Worm (Caenorhabditis elegans): ENCODE measurements around the gene tftc-3.
A peak's percentile ranks its signal among the peaks of the same experiment; 100 is the strongest.

tftc-3 gene

DNA sequence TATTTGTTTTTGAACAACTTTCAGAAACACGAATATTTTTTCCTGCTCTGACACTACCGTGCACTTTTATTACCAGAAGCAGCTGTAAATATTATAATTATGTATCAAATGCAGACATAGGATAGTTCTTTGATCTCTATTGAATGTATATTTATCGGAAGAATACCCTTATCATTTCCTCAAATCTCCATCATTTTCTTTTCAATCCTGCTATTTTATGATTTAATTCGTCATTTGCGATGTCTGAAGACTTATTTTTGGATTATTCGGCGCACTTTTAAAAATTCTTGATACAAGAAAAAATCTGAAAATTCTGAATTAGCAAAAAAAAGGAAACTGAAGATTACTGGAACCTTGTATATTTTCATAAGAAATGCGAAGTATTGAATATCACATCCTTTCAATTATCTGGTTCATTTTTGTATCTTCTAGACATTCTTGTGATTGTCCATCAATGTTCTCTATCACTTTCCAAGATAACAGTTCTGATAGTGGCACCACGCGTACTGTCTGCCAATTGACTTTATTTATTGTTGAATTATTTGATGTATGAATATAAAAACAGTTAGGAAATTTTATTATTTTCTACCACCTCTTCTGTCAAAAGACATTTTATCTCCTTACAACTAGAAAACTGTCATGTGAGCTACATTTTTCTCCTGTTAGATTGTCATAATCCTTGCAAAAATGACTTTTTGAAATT lies 34.0 kb upstream of the tftc-3 start:
- TF ChIP-seq ztf-29 (GFP tag; IDR thresholded peaks at IDR 0.05) (no peak), cog-1 (tag; optimal IDR thresholded peaks at IDR 0.05) (no peak), tab-1 (GFP tag; IDR thresholded peaks at IDR 0.05) (no peak), ref-1 (GFP tag; conservative IDR thresholded peaks at IDR 0.05) (no peak), med-1 (GFP tag; optimal IDR thresholded peaks at IDR 0.05; ENCODE audit: insufficient read depth) (no peak), klf-2 (GFP tag; conservative IDR thresholded peaks at IDR 0.05) (no peak), T22C8.4 (GFP tag; IDR thresholded peaks at IDR 0.05) (no peak), ztf-23 (GFP tag; IDR thresholded peaks at IDR 0.05) (no peak), flt-1 (GFP tag; IDR thresholded peaks at IDR 0.05) (no peak)

DNA sequence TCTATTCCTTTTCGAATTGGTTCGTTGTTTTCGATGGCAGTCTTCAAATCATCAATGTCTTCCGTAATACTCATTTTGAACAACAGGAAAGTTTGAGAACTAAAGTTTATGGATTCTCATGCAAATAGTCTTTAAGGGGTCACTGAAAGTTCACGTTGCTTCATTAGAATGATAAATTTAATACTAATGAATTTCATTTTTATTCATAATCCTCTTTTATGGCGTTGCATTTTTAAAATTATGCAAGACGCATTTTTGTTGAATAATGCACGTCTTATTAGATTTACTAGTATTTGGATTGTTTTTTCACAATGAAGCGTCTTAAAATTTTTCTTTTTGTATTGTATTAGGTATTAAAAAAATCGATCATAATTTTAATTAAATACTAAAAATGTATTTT lies 33.0 kb upstream of the tftc-3 start, which contains the start of gene C12D8.9:
C12D8.9 (minus strand) TSS at position 101 of the 400 bp plus-strand sequence.
- TF ChIP-seq ztf-23 (GFP tag; IDR thresholded peaks at IDR 0.05) = no peak
- TF ChIP-seq flt-1 (GFP tag; IDR thresholded peaks at IDR 0.05) = no peak
- no peak for TF ChIP-seq cog-1 (tag; optimal IDR thresholded peaks at IDR 0.05)
- no peak for TF ChIP-seq tab-1 (GFP tag; IDR thresholded peaks at IDR 0.05)
- TF ChIP-seq ztf-29 (GFP tag; IDR thresholded peaks at IDR 0.05) = no peak
- TF ChIP-seq ref-1 (GFP tag; conservative IDR thresholded peaks at IDR 0.05) = no peak
- TF ChIP-seq klf-2 (GFP tag; conservative IDR thresholded peaks at IDR 0.05) = no peak
- TF ChIP-seq T22C8.4 (GFP tag; IDR thresholded peaks at IDR 0.05) = no peak
- TF ChIP-seq med-1 (GFP tag; optimal IDR thresholded peaks at IDR 0.05; ENCODE audit: insufficient read depth) = no peak

DNA sequence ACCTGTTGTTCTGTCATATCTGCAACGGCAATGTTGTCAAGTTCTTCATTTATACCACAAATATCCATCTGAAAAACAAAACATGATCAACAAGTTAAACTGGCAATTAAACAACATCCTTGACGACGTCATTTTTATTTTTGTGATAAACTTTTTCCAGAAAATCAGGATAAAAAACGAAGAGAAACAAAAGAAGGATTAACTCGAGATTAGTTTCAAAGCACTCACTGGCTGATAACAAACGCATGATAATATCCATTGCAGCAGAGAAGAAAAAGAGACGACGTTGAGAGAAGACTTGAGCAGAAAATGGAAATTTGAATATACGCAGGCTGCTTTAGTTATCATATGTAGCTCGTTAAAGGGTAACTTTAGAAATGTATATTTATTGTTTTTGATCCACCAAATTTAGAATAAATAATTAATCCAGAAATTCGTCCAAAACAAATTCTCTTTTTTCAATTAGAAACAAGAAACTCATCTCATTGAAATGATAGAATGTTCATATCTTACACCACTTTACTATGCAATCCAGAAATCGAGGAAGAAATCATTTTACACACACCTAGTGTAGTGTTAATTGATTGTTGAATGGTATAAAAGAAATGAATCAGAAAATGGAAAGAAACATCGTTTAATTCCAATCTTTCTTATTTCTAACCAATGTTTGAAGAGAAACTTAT lies 31.1 kb upstream of the tftc-3 start, which contains the start of the genes C12D8.21 and col-148:
C12D8.21 (minus strand) TSS at position 68 of the 683 bp plus-strand sequence.
col-148 (plus strand) TSS at position 633 of the 683 bp plus-strand sequence.
- TF ChIP-seq flt-1 (GFP tag; IDR thresholded peaks at IDR 0.05) = no peak
- no peak for TF ChIP-seq med-1 (GFP tag; optimal IDR thresholded peaks at IDR 0.05; ENCODE audit: insufficient read depth)

DNA sequence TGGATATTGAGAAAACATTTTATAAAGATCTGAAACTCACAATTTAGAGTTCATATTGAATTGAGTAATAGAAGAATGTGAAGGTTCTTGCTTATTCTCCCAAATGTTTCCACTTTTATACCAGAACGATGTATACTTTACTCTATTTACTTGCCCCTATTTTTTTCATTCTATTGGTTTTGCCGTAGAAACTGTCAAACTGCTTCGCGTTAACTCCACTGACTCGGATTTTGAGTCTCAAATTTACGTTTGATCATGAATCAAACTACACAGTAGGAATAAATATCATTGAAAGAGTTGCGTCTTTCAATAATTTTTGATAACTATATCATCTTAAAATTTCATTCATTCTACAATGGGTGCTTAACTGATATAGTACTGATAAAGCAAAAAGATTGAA lies 29.7 kb upstream of the tftc-3 start, which contains the start of gene fipr-8:
fipr-8 (minus strand) TSS at position 101 of the 400 bp plus-strand sequence.
- no peak for TF ChIP-seq klf-2 (GFP tag; conservative IDR thresholded peaks at IDR 0.05)

DNA sequence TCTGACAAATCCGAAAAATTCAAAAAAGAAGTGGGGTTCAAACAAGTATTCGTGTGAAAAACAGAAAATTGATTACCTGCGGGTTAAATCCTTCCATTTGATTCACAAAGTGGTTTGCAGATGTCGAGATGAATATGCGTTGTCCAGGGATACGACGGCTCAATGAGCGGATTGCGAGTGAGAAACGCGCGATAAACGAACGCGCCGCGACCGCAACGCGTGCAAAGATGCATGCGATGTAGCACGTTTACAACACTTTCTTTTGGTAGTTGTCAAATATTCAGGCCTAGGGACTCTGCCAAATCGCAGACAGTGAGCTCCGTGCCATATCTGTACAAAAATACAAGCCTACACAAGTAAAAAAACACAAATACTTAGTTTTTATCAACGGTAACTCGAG lies 28.5 kb upstream of the tftc-3 start, which contains the start of gene fubl-1:
fubl-1 (minus strand) TSS at position 202 of the 400 bp plus-strand sequence.
- TF ChIP-seq tab-1 (GFP tag; IDR thresholded peaks at IDR 0.05) = 0 out of 2 replicates have a peak, but pooled peaks have one; percentile 46
- TF ChIP-seq flt-1 (GFP tag; IDR thresholded peaks at IDR 0.05) = no peak

DNA sequence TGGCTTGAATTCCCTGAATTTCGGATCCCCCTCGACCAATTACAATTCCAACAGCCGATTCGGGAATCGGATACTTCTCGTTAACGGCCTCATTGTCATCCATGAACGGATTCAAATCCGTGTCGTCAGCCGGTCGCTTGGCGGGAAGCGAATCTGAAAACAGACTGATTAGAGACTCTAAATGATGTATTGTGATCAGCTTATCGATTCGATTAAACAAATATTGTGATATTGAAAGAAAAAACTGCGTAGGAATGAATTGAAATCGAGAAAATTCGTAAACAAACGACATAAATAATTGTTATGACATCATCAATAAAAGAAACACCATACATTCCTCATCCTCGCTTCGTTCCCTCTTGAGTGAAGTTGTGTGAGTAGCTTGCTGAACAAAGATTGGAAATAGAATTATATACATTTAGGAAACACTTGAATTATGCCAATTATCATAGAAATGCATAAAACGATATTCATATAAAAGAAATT lies 27.9 kb upstream of the tftc-3 start:
- TF ChIP-seq cog-1 (tag; optimal IDR thresholded peaks at IDR 0.05) (no peak), med-1 (GFP tag; optimal IDR thresholded peaks at IDR 0.05; ENCODE audit: insufficient read depth) (no peak), ztf-29 (GFP tag; IDR thresholded peaks at IDR 0.05) (no peak), T22C8.4 (GFP tag; IDR thresholded peaks at IDR 0.05) (no peak), tab-1 (GFP tag; IDR thresholded peaks at IDR 0.05) (no peak)

DNA sequence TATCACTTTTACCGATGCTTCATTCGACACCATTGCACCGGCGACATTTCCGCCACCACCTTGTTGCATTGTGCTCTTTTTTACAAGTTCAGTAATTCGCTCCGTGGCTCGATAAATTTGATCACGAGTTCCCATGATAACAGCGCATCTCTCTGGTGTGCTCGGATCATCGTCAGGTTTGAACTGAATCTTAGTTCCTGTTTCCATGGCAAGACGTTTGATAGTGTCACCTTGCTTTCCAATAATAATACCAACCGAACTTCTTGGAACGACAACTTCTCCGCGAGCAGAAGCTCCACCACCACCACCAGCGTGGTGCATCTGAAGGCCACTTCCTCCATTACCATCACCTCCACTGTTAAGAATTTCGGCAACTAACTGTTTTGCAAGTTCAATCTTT lies 27.0 kb upstream of the tftc-3 start:
- TF ChIP-seq cog-1 (tag; optimal IDR thresholded peaks at IDR 0.05) = no peak
- no peak for TF ChIP-seq klf-2 (GFP tag; conservative IDR thresholded peaks at IDR 0.05)
- no peak for TF ChIP-seq ztf-23 (GFP tag; IDR thresholded peaks at IDR 0.05)
- no peak for TF ChIP-seq ref-1 (GFP tag; conservative IDR thresholded peaks at IDR 0.05)
- no peak for TF ChIP-seq ztf-29 (GFP tag; IDR thresholded peaks at IDR 0.05)
- no peak for TF ChIP-seq flt-1 (GFP tag; IDR thresholded peaks at IDR 0.05)
- TF ChIP-seq med-1 (GFP tag; optimal IDR thresholded peaks at IDR 0.05; ENCODE audit: insufficient read depth) = no peak
- no peak for TF ChIP-seq T22C8.4 (GFP tag; IDR thresholded peaks at IDR 0.05)
- TF ChIP-seq tab-1 (GFP tag; IDR thresholded peaks at IDR 0.05) = no peak

DNA sequence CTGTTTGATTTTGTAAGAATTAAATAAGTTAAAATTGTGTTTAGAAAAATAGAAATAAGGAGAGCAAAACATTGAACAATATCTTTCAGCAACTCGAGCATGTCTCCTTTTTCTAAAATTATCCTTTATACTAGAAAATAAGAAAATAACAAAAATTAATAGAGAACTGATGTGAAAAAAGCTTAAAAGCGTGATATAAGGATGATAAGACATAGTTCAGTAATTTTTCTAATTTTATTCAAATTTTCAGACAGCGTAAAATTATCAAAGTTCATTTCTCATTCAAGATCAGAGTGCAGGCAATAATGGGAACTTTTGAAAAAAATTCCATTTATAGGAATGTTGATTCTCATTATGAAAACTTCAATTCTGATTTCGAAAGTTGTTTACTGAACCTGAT lies 23.2 kb upstream of the tftc-3 start, which contains the start of gene str-182:
str-182 (minus strand) TSS at position 101 of the 400 bp plus-strand sequence.
- no peak for TF ChIP-seq ztf-23 (GFP tag; IDR thresholded peaks at IDR 0.05)
- TF ChIP-seq klf-2 (GFP tag; conservative IDR thresholded peaks at IDR 0.05) = no peak
- TF ChIP-seq tab-1 (GFP tag; IDR thresholded peaks at IDR 0.05) = no peak
- TF ChIP-seq ztf-29 (GFP tag; IDR thresholded peaks at IDR 0.05) = no peak
- TF ChIP-seq ref-1 (GFP tag; conservative IDR thresholded peaks at IDR 0.05) = no peak
- no peak for TF ChIP-seq flt-1 (GFP tag; IDR thresholded peaks at IDR 0.05)
- TF ChIP-seq T22C8.4 (GFP tag; IDR thresholded peaks at IDR 0.05) = no peak
- TF ChIP-seq cog-1 (tag; optimal IDR thresholded peaks at IDR 0.05) = no peak
- TF ChIP-seq med-1 (GFP tag; optimal IDR thresholded peaks at IDR 0.05; ENCODE audit: insufficient read depth) = no peak

DNA sequence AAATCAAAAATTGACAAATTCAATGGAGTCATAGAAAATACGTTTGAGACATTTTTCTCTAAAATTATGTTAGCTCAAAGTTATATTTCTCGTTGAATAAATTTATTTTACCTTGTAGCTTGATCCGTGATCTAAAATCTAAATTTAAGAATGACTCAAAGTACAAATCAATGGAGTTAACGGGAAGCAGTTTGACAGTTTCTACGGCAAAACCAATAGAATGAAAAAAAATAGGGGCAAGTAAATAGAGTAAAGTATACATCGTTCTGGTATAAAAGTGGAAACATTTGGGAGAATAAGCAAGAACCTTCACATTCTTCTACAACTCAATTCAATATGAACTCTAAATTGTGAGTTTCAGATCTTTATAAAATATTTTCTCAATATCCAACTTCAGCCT lies 20.8 kb upstream of the tftc-3 start, which contains the start of gene fipr-6:
fipr-6 (plus strand) TSS at position 301 of the 400 bp plus-strand sequence.
- TF ChIP-seq med-1 (GFP tag; optimal IDR thresholded peaks at IDR 0.05; ENCODE audit: insufficient read depth) (no peak), cog-1 (tag; optimal IDR thresholded peaks at IDR 0.05) (no peak), T22C8.4 (GFP tag; IDR thresholded peaks at IDR 0.05) (no peak), ref-1 (GFP tag; conservative IDR thresholded peaks at IDR 0.05) (no peak), ztf-29 (GFP tag; IDR thresholded peaks at IDR 0.05) (no peak), klf-2 (GFP tag; conservative IDR thresholded peaks at IDR 0.05) (no peak), tab-1 (GFP tag; IDR thresholded peaks at IDR 0.05) (no peak), flt-1 (GFP tag; IDR thresholded peaks at IDR 0.05) (no peak), ztf-23 (GFP tag; IDR thresholded peaks at IDR 0.05) (no peak)

Measured in whole organism, midembryonic.